Worm (Caenorhabditis elegans): ENCODE results near the gene mtp-18.

- no peak for TF ChIP-seq flt-1 (GFP tag; IDR thresholded peaks at IDR 0.05)
- TF ChIP-seq tab-1 (GFP tag; IDR thresholded peaks at IDR 0.05): no peak
- no peak for TF ChIP-seq ref-1 (GFP tag; conservative IDR thresholded peaks at IDR 0.05)
- TF ChIP-seq ztf-23 (GFP tag; IDR thresholded peaks at IDR 0.05): no peak
- no peak for TF ChIP-seq klf-2 (GFP tag; conservative IDR thresholded peaks at IDR 0.05)
Measured at ce11 chrX:6250866-6251265, 44.7 kb upstream of the mtp-18 start.
